Fruit fly (Drosophila melanogaster): Measurements from ENCODE around the gene emc.

emc gene

DNA sequence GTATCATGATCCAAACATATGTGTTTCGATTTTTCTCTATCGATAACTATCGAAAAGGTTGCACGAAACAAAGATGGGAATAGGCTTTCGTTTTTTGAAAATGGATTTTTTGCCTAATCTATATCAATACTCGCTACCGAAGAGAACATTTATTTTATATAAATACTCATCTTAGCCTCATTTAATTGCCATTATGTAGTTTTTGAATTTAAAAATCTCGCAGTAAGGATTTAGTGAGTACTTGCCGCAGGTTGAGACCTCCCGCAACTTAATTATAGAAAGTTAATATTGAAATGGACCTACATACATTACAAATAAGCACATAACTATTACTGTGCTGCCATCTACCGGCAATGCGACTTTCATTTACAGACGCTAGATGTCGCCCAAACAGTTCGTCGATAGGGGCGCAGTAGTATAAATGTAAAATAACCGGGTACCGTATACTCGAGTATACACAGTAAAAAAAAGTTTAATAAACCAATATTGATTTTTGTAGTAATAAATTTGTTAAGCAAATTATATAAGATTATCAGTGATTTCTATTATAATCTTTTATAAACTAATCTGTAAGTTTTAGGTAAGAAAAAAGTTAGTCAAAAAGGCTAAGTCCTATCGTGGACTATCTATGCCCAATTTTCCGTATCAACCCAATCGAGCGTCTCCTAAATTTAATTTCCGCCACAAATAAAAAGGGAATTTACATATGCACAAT, 37.2 kb upstream of the emc start, which contains the start of gene CG13896 (continued):
- TF ChIP-seq Tbp (GFP tag; optimal IDR thresholded peaks at IDR 0.05), result peak; percentile 37
- peak; percentile 84 for TF ChIP-seq CoRest (tag; optimal IDR thresholded peaks at IDR 0.05)
- TF ChIP-seq Hey (tag; optimal IDR thresholded peaks at IDR 0.05), result peak; percentile 36
- peak; percentile 91 for TF ChIP-seq vvl (GFP tag; IDR thresholded peaks at IDR 0.05)
- peak; percentile 40 for TF ChIP-seq CG17568 (GFP tag; optimal IDR thresholded peaks at IDR 0.05)
- TF ChIP-seq vnd (GFP tag; IDR thresholded peaks at IDR 0.05; ENCODE audit: partially characterized antibody), result peak; percentile 58; the same call in 2 of the 3 replicates
- TF ChIP-seq seq (GFP tag; IDR thresholded peaks at IDR 0.05), result no peak
- peak; percentile 34; the same call in 1 of the 2 replicates for TF ChIP-seq CG17612 (GFP tag; IDR thresholded peaks at IDR 0.05)
- TF ChIP-seq hth (optimal IDR thresholded peaks at IDR 0.05), result no peak
- TF ChIP-seq pnt (GFP tag; optimal IDR thresholded peaks at IDR 0.05), result peak; percentile 91
- TF ChIP-seq CG4820 (GFP tag; optimal IDR thresholded peaks at IDR 0.05), result peak; percentile 82
- TF ChIP-seq CG8478 (optimal IDR thresholded peaks at IDR 0.05), result no peak
- TF ChIP-seq lbe (GFP tag; optimal IDR thresholded peaks at IDR 0.05), result peak; percentile 73
- TF ChIP-seq unpg (GFP tag; optimal IDR thresholded peaks at IDR 0.05), result peak; percentile 88
- peak; percentile 49 for TF ChIP-seq CG9437 (GFP tag; optimal IDR thresholded peaks at IDR 0.05)
- peak; percentile 50 for TF ChIP-seq ac (GFP tag; optimal IDR thresholded peaks at IDR 0.05)
- TF ChIP-seq CG8924 (tag; optimal IDR thresholded peaks at IDR 0.05), result peak; percentile 76
- TF ChIP-seq tna (GFP tag; IDR thresholded peaks at IDR 0.05; ENCODE audit: partially characterized antibody), result peak; percentile 40; the same call in 1 of the 2 replicates
- TF ChIP-seq row (GFP tag; IDR thresholded peaks at IDR 0.05), result peak; percentile 64
- TF ChIP-seq CG1024 (GFP tag; IDR thresholded peaks at IDR 0.05), result peak; percentile 77
- TF ChIP-seq CG7839 (tag; optimal IDR thresholded peaks at IDR 0.05), result peak; percentile 86
- peak; percentile 81 for TF ChIP-seq sna (GFP tag; IDR thresholded peaks at IDR 0.05; ENCODE audit: partially characterized antibody)
- peak; percentile 80 for TF ChIP-seq CG12942 (GFP tag; optimal IDR thresholded peaks at IDR 0.05)
- TF ChIP-seq eyg (GFP tag; optimal IDR thresholded peaks at IDR 0.05), result peak; percentile 57
- TF ChIP-seq da (GFP tag; optimal IDR thresholded peaks at IDR 0.05), result peak; percentile 83
- TF ChIP-seq CG32767 (GFP tag; IDR thresholded peaks at IDR 0.05), result peak; percentile 52; the same call in 1 of the 2 replicates
- TF ChIP-seq Fer2 (tag; optimal IDR thresholded peaks at IDR 0.05), result peak; percentile 52
- peak; percentile 85 for TF ChIP-seq CG18262 (tag; optimal IDR thresholded peaks at IDR 0.05)
- peak; percentile 95 for TF ChIP-seq CG32532 (GFP tag; IDR thresholded peaks at IDR 0.05)
- TF ChIP-seq CG1602 (GFP tag; optimal IDR thresholded peaks at IDR 0.05), result peak; percentile 92
- TF ChIP-seq Ets97D (GFP tag; optimal IDR thresholded peaks at IDR 0.05), result peak; percentile 80
- peak; percentile 70 for TF ChIP-seq psq (GFP tag; optimal IDR thresholded peaks at IDR 0.05)
- TF ChIP-seq gsb (GFP tag; IDR thresholded peaks at IDR 0.05), result peak; percentile 65
- TF ChIP-seq lilli (GFP tag; optimal IDR thresholded peaks at IDR 0.05), result peak; percentile 92
- peak; percentile 72 for TF ChIP-seq trem (tag; optimal IDR thresholded peaks at IDR 0.05)
- TF ChIP-seq NfI (GFP tag; optimal IDR thresholded peaks at IDR 0.05), result peak; percentile 85
- peak; percentile 60 for TF ChIP-seq schlank (tag; optimal IDR thresholded peaks at IDR 0.05)
- TF ChIP-seq ftz-f1 (GFP tag; optimal IDR thresholded peaks at IDR 0.05), result peak; percentile 73
- peak; percentile 33 for TF ChIP-seq gfzf (GFP tag; optimal IDR thresholded peaks at IDR 0.05)
- TF ChIP-seq dm (GFP tag; optimal IDR thresholded peaks at IDR 0.05), result peak; percentile 74
- peak; percentile 87 for TF ChIP-seq CG12659 (GFP tag; optimal IDR thresholded peaks at IDR 0.05)
- TF ChIP-seq nom (GFP tag; optimal IDR thresholded peaks at IDR 0.05), result peak; percentile 55
- peak; percentile 87 for TF ChIP-seq grau (tag; optimal IDR thresholded peaks at IDR 0.05)
- TF ChIP-seq CG17912 (GFP tag; optimal IDR thresholded peaks at IDR 0.05), result peak; percentile 58
- TF ChIP-seq sug (tag; optimal IDR thresholded peaks at IDR 0.05), result peak; percentile 86
- peak; percentile 61 for TF ChIP-seq CG6254 (GFP tag; optimal IDR thresholded peaks at IDR 0.05)
- TF ChIP-seq Gsc (GFP tag; IDR thresholded peaks at IDR 0.05), result no peak; the same call in 1 of the 2 replicates
- TF ChIP-seq sens (GFP tag), result peak; percentile 96
- peak; percentile 81 for TF ChIP-seq HHEX (GFP tag; optimal IDR thresholded peaks at IDR 0.05)
- TF ChIP-seq ham (GFP tag; IDR thresholded peaks at IDR 0.05), result 0 out of 2 replicates have a peak, but pooled peaks have one; percentile 44
